Fruit fly (Drosophila melanogaster): ENCODE results near the gene CG14341.

CG14341 gene

dm6 chr2L:1136993-1137392 lies 29.3 kb upstream of the CG14341 start:
- TF ChIP-seq CG12605 (GFP tag; IDR thresholded peaks at IDR 0.05) (peak; percentile 76), CG14655 (GFP tag; optimal IDR thresholded peaks at IDR 0.05) (no peak)

dm6 chr2L:1142730-1143281 lies 23.5 kb upstream of the CG14341 start, which contains the start of gene MFS3:
MFS3 (plus strand) TSS chr2L:1143201.
- TF ChIP-seq gl (tag; optimal IDR thresholded peaks at IDR 0.05) (peak; percentile 5), CG8159 (tag; optimal IDR thresholded peaks at IDR 0.05) (no peak), CG9948 (tag; optimal IDR thresholded peaks at IDR 0.05) (no peak), Pif1A (GFP tag; optimal IDR thresholded peaks at IDR 0.05) (peak; percentile 20), CG12605 (GFP tag; IDR thresholded peaks at IDR 0.05) (no peak), CG4496 (GFP tag; IDR thresholded peaks at IDR 0.05) (peak; percentile 64; the same call in 1 of the 3 replicates), D1 (tag; optimal IDR thresholded peaks at IDR 0.05) (no peak), rn (GFP tag; IDR thresholded peaks at IDR 0.05) (no peak)

dm6 chr2L:1143286-1143685 lies 23.0 kb upstream of the CG14341 start:
- TF ChIP-seq Ets98B (GFP tag; IDR thresholded peaks at IDR 0.05) (no peak), CG4496 (GFP tag; IDR thresholded peaks at IDR 0.05) (no peak), CG12605 (GFP tag; IDR thresholded peaks at IDR 0.05) (no peak), EcR (GFP tag; optimal IDR thresholded peaks at IDR 0.05) (no peak), fd96Ca (GFP tag; IDR thresholded peaks at IDR 0.05) (no peak)

dm6 chr2L:1144371-1145360 lies 21.6 kb upstream of the CG14341 start:
- TF ChIP-seq CG12605 (GFP tag; IDR thresholded peaks at IDR 0.05) (no peak), Ets98B (GFP tag; IDR thresholded peaks at IDR 0.05) (peak; percentile 54), CG13204 (GFP tag; optimal IDR thresholded peaks at IDR 0.05) (no peak), CG8301 (tag; optimal IDR thresholded peaks at IDR 0.05) (no peak), Pif1A (GFP tag; optimal IDR thresholded peaks at IDR 0.05) (no peak), Pif1B (GFP tag; optimal IDR thresholded peaks at IDR 0.05) (peak; percentile 67), CG8159 (tag; optimal IDR thresholded peaks at IDR 0.05) (peak; percentile 77), CG32121 (GFP tag; IDR thresholded peaks at IDR 0.05) (peak; percentile 56; the same call in 1 of the 2 replicates), CG10348 (GFP tag; IDR thresholded peaks at IDR 0.05) (no peak), Snoo (tag; optimal IDR thresholded peaks at IDR 0.05) (peak; percentile 83), CG15710 (tag; optimal IDR thresholded peaks at IDR 0.05) (peak; percentile 76), EcR (GFP tag; optimal IDR thresholded peaks at IDR 0.05) (peak; percentile 0), CG9948 (tag; optimal IDR thresholded peaks at IDR 0.05) (peak; percentile 64), gl (tag; optimal IDR thresholded peaks at IDR 0.05) (peak; percentile 30), CG17806 (tag; optimal IDR thresholded peaks at IDR 0.05) (peak; percentile 70), fd96Ca (GFP tag; IDR thresholded peaks at IDR 0.05) (no peak), rn (GFP tag; IDR thresholded peaks at IDR 0.05) (0 out of 2 replicates have a peak, but pooled peaks have one; percentile 36), D1 (tag; optimal IDR thresholded peaks at IDR 0.05) (no peak), CG14655 (GFP tag; optimal IDR thresholded peaks at IDR 0.05) (no peak), CG34367 (tag; optimal IDR thresholded peaks at IDR 0.05) (peak; percentile 52), CG4496 (GFP tag; IDR thresholded peaks at IDR 0.05) (peak; percentile 64; the same call in 1 of the 3 replicates)

- TF ChIP-seq CG17806 (tag; optimal IDR thresholded peaks at IDR 0.05) (no peak), CG10348 (GFP tag; IDR thresholded peaks at IDR 0.05) (no peak), CG8159 (tag; optimal IDR thresholded peaks at IDR 0.05) (no peak), fd96Ca (GFP tag; IDR thresholded peaks at IDR 0.05) (no peak), CG14655 (GFP tag; optimal IDR thresholded peaks at IDR 0.05) (no peak), CG4496 (GFP tag; IDR thresholded peaks at IDR 0.05) (no peak), Pif1B (GFP tag; optimal IDR thresholded peaks at IDR 0.05) (no peak), EcR (GFP tag; optimal IDR thresholded peaks at IDR 0.05) (no peak), CG15710 (tag; optimal IDR thresholded peaks at IDR 0.05) (no peak), rn (GFP tag; IDR thresholded peaks at IDR 0.05) (no peak), CG12605 (GFP tag; IDR thresholded peaks at IDR 0.05) (no peak), CG34367 (tag; optimal IDR thresholded peaks at IDR 0.05) (no peak)
Measured at dm6 chr2L:1147656-1148055, 18.6 kb upstream of the CG14341 start.

dm6 chr2L:1150554-1150953 lies 15.8 kb upstream of the CG14341 start, which contains the start of the genes Tfb4 and Vps29:
Tfb4 (minus strand) TSS chr2L:1150677.
Vps29 (plus strand) TSS chr2L:1150766.
- TF ChIP-seq CG4496 (GFP tag; IDR thresholded peaks at IDR 0.05) (peak; percentile 69), CG10348 (GFP tag; IDR thresholded peaks at IDR 0.05) (no peak), CG13204 (GFP tag; optimal IDR thresholded peaks at IDR 0.05) (no peak), CG8301 (tag; optimal IDR thresholded peaks at IDR 0.05) (no peak), fd96Ca (GFP tag; IDR thresholded peaks at IDR 0.05) (peak; percentile 47; the same call in 1 of the 3 replicates), rn (GFP tag; IDR thresholded peaks at IDR 0.05) (no peak; the same call in 1 of the 2 replicates), Ets98B (GFP tag; IDR thresholded peaks at IDR 0.05) (peak; percentile 51), CG34367 (tag; optimal IDR thresholded peaks at IDR 0.05) (no peak), CG32121 (GFP tag; IDR thresholded peaks at IDR 0.05) (peak; percentile 30; the same call in 1 of the 2 replicates), CG8159 (tag; optimal IDR thresholded peaks at IDR 0.05) (no peak), CG12605 (GFP tag; IDR thresholded peaks at IDR 0.05) (no peak), Pif1B (GFP tag; optimal IDR thresholded peaks at IDR 0.05) (no peak), CG17806 (tag; optimal IDR thresholded peaks at IDR 0.05) (no peak), CG15710 (tag; optimal IDR thresholded peaks at IDR 0.05) (peak; percentile 0), CG9948 (tag; optimal IDR thresholded peaks at IDR 0.05) (no peak), D1 (tag; optimal IDR thresholded peaks at IDR 0.05) (no peak), gl (tag; optimal IDR thresholded peaks at IDR 0.05) (no peak), EcR (GFP tag; optimal IDR thresholded peaks at IDR 0.05) (no peak), Pif1A (GFP tag; optimal IDR thresholded peaks at IDR 0.05) (no peak), CG14655 (GFP tag; optimal IDR thresholded peaks at IDR 0.05) (no peak), Snoo (tag; optimal IDR thresholded peaks at IDR 0.05) (no peak)

Data from whole organism, pupa.